Fruit fly (Drosophila melanogaster) S2 (cell line): ENCODE results near the gene CG31189.
A peak's percentile ranks its signal among the peaks of the same experiment; 100 is the strongest.

Experiments
- CG8478 ChIP-seq: fragments of >200 bp; optimal IDR thresholded peaks from 2 replicates; lab custom pipeline; 2018
- CTCF ChIP-seq, 2 experiments: fragments of >200 bp; optimal IDR thresholded peaks; 2 replicates each; lab custom pipeline; 2018

Gene CG31189

DNA sequence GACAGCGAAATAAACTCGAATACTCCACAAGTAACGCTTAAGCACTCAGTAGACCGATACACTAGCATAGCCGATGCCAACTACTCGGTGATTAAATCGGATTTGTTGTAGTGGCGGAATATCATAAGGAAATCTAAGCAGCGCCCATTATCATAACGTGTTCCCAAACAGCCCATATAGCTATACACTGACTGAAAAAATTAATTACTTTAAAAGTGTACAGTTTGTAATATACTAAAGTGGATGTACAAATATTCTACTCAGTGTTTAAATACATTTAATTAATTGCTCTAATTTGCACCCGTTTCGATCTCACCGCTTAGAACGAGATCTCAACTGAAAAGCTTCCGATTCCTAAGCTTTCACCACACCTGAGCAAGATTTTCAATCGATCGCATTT, 3.1 kb upstream of the CG31189 start, which contains the start of gene CG7079:
Gene CG7079, minus strand, starts transcription at position 101 of the 400 bp plus-strand sequence.
- no peak for TF ChIP-seq CTCF (optimal IDR thresholded peaks at IDR 0.05; lab: Kevin White, UChicago)
- TF ChIP-seq CG8478: no peak

DNA sequence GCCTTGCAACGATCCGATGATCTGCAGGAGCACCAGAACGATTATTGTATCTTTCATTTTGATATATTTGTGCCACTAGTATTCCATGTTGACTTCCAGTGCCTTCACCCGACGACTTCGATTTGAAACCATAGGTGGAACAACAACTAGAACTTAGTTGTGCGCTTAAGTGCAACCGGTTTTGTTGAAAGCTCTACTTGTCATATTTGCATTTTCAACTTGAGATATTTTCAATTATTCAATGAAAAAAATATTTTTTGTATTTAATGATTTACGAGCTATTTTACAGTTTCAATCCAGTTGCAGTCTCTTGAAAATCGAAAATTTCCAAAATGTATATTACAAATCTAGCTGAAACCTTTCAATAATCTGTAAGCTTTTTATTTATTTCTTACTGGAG, 1.3 kb upstream of the CG31189 start, which contains the start of gene CG31207:
Gene CG31207, minus strand, starts transcription at position 101 of the 400 bp plus-strand sequence.
- no peak for TF ChIP-seq CTCF (optimal IDR thresholded peaks at IDR 0.05; lab: Kevin White, UChicago)
- TF ChIP-seq CG8478: no peak

DNA sequence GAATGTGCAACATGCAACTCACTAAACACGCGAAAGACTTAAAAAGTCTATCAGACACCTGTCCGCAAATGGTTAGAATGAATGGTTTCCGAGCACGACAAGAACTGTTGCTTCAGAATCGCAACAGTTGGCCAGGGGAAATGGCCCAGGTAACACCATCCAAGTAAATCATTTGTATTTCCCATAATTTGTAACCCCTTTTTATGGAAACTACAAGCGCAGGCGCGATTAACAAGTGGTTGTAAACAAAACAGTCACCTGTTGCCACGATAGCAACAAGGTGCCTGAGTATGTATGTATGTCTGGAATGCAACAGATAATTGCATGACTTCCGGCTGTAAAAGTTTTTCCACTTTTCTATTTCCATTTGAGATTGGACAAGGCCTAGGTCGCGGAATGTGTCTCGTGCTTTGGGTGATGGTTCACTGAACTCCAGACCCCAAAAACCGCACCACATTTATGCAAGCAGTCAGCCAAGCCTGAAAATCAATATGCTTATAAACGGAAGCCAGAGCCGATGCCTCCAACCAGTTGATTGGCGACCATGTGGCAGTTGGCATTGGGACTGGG, 2.0 kb downstream of the CG31189 start, which contains the start of gene CG12278:
Gene CG12278, plus strand, starts transcription at position 520 of the 570 bp plus-strand sequence.
- no peak for TF ChIP-seq CTCF (optimal IDR thresholded peaks at IDR 0.05; lab: Kevin White, UChicago)
- TF ChIP-seq CG8478: no peak

dm6 chr3R:21042399-21042798, 3.2 kb downstream of the CG31189 start, which contains the start of gene Dhc93AB:
Dhc93AB (minus strand) TSS chr3R:21042499.
- no peak for TF ChIP-seq CG8478

- no peak for TF ChIP-seq CG8478
These were observed 20.1 kb downstream of the CG31189 start for dm6 chr3R:21025508-21025907.

DNA sequence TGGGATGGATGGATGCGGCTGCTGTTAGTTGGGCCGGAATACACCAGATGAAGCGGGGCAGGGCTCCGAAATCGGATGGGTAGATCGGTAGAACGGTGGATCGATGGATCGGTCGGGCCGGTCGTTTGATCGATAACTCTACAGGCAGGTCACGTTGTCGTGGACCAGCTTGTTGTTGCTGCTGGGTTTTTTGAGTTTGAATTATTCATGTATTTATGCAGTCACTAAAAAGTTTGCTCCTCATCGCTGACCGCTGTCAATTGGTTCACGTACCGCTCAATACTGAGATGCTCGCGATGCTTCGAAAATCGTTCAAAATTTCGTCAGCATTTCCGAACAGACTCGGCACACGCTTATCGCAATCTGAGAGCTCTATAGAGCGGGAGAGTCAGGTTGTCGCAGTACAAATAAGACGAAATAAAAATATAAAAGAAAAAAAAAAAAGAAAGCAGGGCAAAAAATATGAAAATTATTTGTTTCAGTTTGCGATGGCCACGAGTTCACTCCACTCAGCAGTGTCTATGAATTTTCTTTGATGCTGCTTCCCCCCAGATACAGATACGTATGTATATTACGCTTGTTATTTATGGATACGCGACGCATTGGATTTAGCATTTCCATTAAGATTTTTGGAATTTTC, 21.6 kb downstream of the CG31189 start, which contains the start of gene peg:
Gene peg, minus strand, starts transcription at position 262 of the 640 bp plus-strand sequence.
- no peak for TF ChIP-seq CG8478
- TF ChIP-seq CTCF (optimal IDR thresholded peaks at IDR 0.05; lab: Kevin White, UChicago): no peak

DNA sequence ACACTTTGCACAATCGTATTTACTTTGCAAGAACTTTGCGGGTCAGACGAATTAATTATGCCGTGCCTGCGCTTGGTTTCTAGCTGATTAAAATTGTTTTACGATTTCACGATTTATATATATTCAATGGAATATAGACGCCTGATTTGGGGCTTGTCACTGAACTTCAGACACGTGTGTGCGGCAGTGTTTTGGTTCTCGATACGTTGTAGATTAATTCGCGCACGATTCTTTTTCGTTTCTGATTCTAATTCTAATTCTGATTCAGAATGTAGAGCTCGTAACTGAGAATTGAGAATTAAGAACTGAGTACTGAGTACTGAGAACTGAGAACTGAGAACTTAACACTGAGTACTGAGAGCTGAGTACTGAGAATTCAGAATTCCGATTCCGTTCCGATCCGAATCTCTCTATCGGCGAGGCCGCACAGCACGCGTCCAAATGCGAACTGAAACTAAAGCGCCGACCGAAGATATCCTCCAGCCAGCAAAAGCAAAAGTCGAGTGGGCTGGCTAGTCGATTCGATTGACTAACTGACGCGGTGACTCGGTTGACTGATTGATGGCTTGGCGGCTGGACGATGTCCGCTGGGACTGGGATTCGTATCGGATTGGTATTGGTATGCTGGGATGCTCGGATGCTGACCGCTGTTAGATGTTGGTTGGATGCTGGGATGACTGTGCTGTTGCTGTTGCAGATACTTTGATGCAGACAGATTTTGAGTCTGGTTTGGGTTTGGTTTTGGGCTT, 22.7 kb downstream of the CG31189 start:
- TF ChIP-seq CTCF (optimal IDR thresholded peaks at IDR 0.05; lab: Kevin White, UChicago) (no peak), CG8478 (no peak)

dm6 chr3R:21019073-21019472, 26.6 kb downstream of the CG31189 start:
- TF ChIP-seq CTCF (optimal IDR thresholded peaks at IDR 0.05; lab: Kevin White, UChicago) (no peak), CG8478 (no peak)

- TF ChIP-seq CTCF (optimal IDR thresholded peaks at IDR 0.05; lab: Kevin White, UChicago) (peak; percentile 92 to 94), CG8478 (no peak)
These were observed 28.1 kb downstream of the CG31189 start, which contains the start of gene Rlip for dm6 chr3R:21017464-21018080. Rlip (plus strand) TSS chr3R:21017684.

DNA sequence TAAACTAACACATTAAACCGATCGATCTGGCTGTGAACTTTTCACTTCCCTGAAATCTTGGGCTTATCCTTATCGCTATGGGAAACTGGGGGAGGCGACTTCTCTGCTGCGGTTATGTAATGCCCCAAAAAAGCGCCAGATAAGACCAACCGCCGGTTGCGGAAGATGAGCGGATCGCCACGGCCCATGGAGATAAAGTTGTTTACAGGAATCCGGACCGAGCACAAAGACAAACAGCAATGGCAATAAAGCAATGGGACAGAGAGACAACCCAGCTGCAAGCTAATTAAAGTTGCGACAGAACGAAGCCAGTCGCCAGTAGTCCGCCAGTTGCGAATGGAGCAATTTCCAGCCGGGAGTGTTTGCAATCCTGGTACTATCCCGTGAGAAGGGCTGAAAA, 30.0 kb downstream of the CG31189 start, which contains the start of gene CG5697:
Gene CG5697, plus strand, starts transcription at position 314 of the 400 bp plus-strand sequence.
- TF ChIP-seq CTCF (optimal IDR thresholded peaks at IDR 0.05; lab: Kevin White, UChicago) (no peak), CG8478 (no peak)

DNA sequence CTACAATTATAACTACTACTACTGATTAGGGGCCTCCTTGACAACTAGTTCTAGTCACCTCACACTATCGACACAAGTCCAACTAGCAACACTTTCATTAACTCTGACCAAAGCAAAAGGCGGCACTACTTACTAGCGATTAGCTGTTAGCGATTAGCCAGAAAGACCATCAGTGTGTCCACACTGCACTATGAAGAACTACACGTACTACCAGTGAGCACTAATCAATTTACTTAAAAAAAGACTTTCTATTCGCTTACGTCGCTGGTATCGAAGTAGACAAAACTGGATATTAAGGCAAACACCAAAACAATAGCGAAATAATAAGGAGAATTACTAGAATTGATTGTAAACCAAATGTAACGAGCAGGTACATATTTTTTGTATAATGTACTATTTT, 31.9 kb downstream of the CG31189 start:
- no peak for TF ChIP-seq CG8478
- TF ChIP-seq CTCF (optimal IDR thresholded peaks at IDR 0.05; lab: Kevin White, UChicago): no peak

dm6 chr3R:21006967-21007366, 38.7 kb downstream of the CG31189 start, which contains the start of gene Alp5:
Alp5 (minus strand) TSS chr3R:21006990.
- TF ChIP-seq CG8478 (no peak), CTCF (optimal IDR thresholded peaks at IDR 0.05; lab: Kevin White, UChicago) (no peak)

- TF ChIP-seq CTCF (optimal IDR thresholded peaks at IDR 0.05; lab: Kevin White, UChicago): no peak
- TF ChIP-seq CG8478: no peak
These were observed 44.5 kb downstream of the CG31189 start for dm6 chr3R:21001123-21001522.

DNA sequence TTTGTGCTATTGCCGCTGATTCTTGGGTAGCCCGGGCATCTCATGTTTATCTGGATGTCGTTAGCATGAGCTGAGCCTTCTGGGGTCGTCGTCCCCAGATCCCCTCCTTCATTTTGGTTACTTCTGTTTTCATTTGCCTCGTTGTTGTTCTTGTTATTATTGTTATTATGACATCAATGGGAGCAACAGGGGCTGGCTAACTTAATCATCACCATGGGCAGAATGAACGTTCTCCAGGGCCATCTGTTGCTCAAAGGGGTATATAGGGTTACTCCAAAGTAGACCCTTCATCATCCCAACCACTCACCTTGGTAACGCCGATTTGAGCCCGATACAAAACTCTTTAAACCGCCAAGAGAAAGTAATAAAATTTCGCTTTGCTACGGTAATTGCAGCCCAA, 47.3 kb downstream of the CG31189 start:
- TF ChIP-seq CG8478 (no peak), CTCF (optimal IDR thresholded peaks at IDR 0.05; lab: Kevin White, UChicago) (no peak)
